Worm (Caenorhabditis elegans): ENCODE data around the gene F22E5.6.

- no peak for TF ChIP-seq ceh-88 (GFP tag; IDR thresholded peaks at IDR 0.05)
- TF ChIP-seq ztf-11 (tag; optimal IDR thresholded peaks at IDR 0.05), result no peak
- no peak for TF ChIP-seq unc-130 (tag; optimal IDR thresholded peaks at IDR 0.05)
- TF ChIP-seq ceh-90 (tag; optimal IDR thresholded peaks at IDR 0.05), result no peak
- TF ChIP-seq jun-1 (tag; optimal IDR thresholded peaks at IDR 0.05), result no peak
- TF ChIP-seq unc-62 (GFP tag; optimal IDR thresholded peaks at IDR 0.05), result no peak
- TF ChIP-seq mep-1 (tag; optimal IDR thresholded peaks at IDR 0.05), result peak; percentile 44
- no peak for TF ChIP-seq ama-1 (optimal IDR thresholded peaks at IDR 0.05)
- no peak for TF ChIP-seq tlp-1 (tag; optimal IDR thresholded peaks at IDR 0.05)
These were observed 620 bp upstream of the F22E5.6 start for ce11 chrII:2649015-2649414.

Measured in whole organism, L1 larva.